Worm (Caenorhabditis elegans) whole organism, young adult: ENCODE data around the gene F43G6.17.

ENCODE experiments used
- B0336.3 ChIP-seq: fragments of 200-800 bp; sonication (Bioruptor generic); IDR thresholded peaks from 2 replicates; pipeline ENCODE4 v1.3.6; 2022; ENCODE audit warnings: missing genetic modification characterization, missing compliant biosample characterization
- D2030.7 ChIP-seq: fragments of 200-800 bp; sonication (Bioruptor generic); IDR thresholded peaks from 2 replicates; pipeline ENCODE4 v1.3.6; 2022; ENCODE audit warnings: missing genetic modification reagents, missing genetic modification characterization, missing compliant biosample characterization
- F33H1.4 ChIP-seq: fragments of 200-800 bp; sonication (Bioruptor generic); IDR thresholded peaks from 2 replicates; pipeline ENCODE4 v1.3.6; 2022; ENCODE audit warnings: missing genetic modification reagents, missing genetic modification characterization, missing compliant biosample characterization
- F52B5.7 ChIP-seq: sonication (generic microtip); optimal IDR thresholded peaks from 2 replicates; lab custom pipeline; 2016; ENCODE audit warnings: mild to moderate bottlenecking, missing genetic modification characterization, missing compliant biosample characterization
- K12H6.12 ChIP-seq: fragments of 200-800 bp; sonication (Bioruptor generic); optimal IDR thresholded peaks from 2 replicates; lab custom pipeline; 2018; ENCODE audit warnings: mild to moderate bottlenecking, missing genetic modification characterization, missing compliant biosample characterization
- Y53G8AR.9 ChIP-seq: fragments of 200-800 bp; sonication (Bioruptor generic); conservative IDR thresholded peaks from 2 replicates; pipeline ENCODE4 v1.3.6; 2022; ENCODE audit warnings: missing genetic modification reagents, missing genetic modification characterization, missing compliant biosample characterization
- Y67H2A.10 ChIP-seq: fragments of 200-800 bp; sonication (Bioruptor generic); conservative IDR thresholded peaks from 2 replicates; pipeline ENCODE4 v1.3.6; 2022; ENCODE audit warnings: missing genetic modification reagents, missing genetic modification characterization, missing compliant biosample characterization
- Y79H2A.3 ChIP-seq: fragments of 200-800 bp; sonication (Bioruptor generic); conservative IDR thresholded peaks from 2 replicates; pipeline ENCODE4 v1.3.6; 2022; ENCODE audit warnings: missing genetic modification reagents, missing genetic modification characterization, missing compliant biosample characterization
- bed-1 ChIP-seq: fragments of 200-800 bp; sonication (Bioruptor generic); IDR thresholded peaks from 2 replicates; pipeline ENCODE4 v1.3.6; 2022; ENCODE audit warnings: missing genetic modification reagents, missing genetic modification characterization, missing compliant biosample characterization
- bed-2 ChIP-seq: fragments of 200-800 bp; sonication (Bioruptor generic); IDR thresholded peaks from 2 replicates; pipeline ENCODE4 v1.3.6; 2022; ENCODE audit warnings: missing genetic modification reagents, missing genetic modification characterization, missing compliant biosample characterization
- ceh-58 ChIP-seq: fragments of 200-800 bp; sonication (Bioruptor generic); IDR thresholded peaks from 2 replicates; pipeline ENCODE4 v1.3.6; 2022; ENCODE audit warnings: missing genetic modification characterization, missing compliant biosample characterization
- ceh-91 ChIP-seq: fragments of 200-800 bp; sonication (Bioruptor generic); IDR thresholded peaks from 2 replicates; pipeline ENCODE4 v1.3.6; 2022; ENCODE audit warnings: missing genetic modification reagents, missing genetic modification characterization, missing compliant biosample characterization
- die-1 ChIP-seq: sonication (generic microtip); optimal IDR thresholded peaks from 2 replicates; lab custom pipeline; 2016; ENCODE audit warnings: missing genotype, mild to moderate bottlenecking, missing genetic modification characterization, missing compliant biosample characterization
- dox-1 ChIP-seq: fragments of 200-800 bp; sonication (Bioruptor generic); IDR thresholded peaks from 2 replicates; pipeline ENCODE4 v1.3.6; 2022; ENCODE audit warnings: missing genetic modification reagents, missing genetic modification characterization, missing compliant biosample characterization
- dpl-1 ChIP-seq: fragments of 150-350 bp; optimal IDR thresholded peaks from 2 replicates; lab custom pipeline; 2014; ENCODE audit warnings: missing biosample characterization, missing genetic modification reagents, missing genetic modification characterization
- efl-1 ChIP-seq: fragments of 150-350 bp; optimal IDR thresholded peaks from 2 replicates; lab custom pipeline; 2014; ENCODE audit warnings: missing biosample characterization, missing genetic modification reagents, missing genetic modification characterization
- ekl-4 ChIP-seq: fragments of 200-800 bp; sonication (Bioruptor generic); IDR thresholded peaks from 2 replicates; pipeline ENCODE4 v1.3.6; 2022; ENCODE audit warnings: missing genetic modification reagents, missing genetic modification characterization, missing compliant biosample characterization
- fkh-3 ChIP-seq: sonication (generic microtip); optimal IDR thresholded peaks from 2 replicates; lab custom pipeline; 2016; ENCODE audit warnings: mild to moderate bottlenecking, missing genetic modification characterization, missing compliant biosample characterization
- hlh-12 ChIP-seq: sonication (generic microtip); optimal IDR thresholded peaks from 2 replicates; lab custom pipeline; 2016; ENCODE audit warnings: missing genetic modification characterization, missing compliant biosample characterization
- hmg-1.2 ChIP-seq: fragments of 200-800 bp; sonication (Bioruptor generic); IDR thresholded peaks from 2 replicates; pipeline ENCODE4 v1.3.6; 2022; ENCODE audit warnings: missing genetic modification reagents, missing genetic modification characterization, missing compliant biosample characterization
- lag-1 ChIP-seq: fragments of 200-800 bp; sonication (Bioruptor generic); IDR thresholded peaks from 2 replicates; pipeline ENCODE4 v1.3.6; 2022; ENCODE audit warnings: missing genetic modification reagents, missing genetic modification characterization, missing compliant biosample characterization
- let-526 ChIP-seq: fragments of 200-800 bp; sonication (Bioruptor generic); IDR thresholded peaks from 2 replicates; pipeline ENCODE4 v1.3.6; 2022; ENCODE audit warnings: missing genetic modification reagents, missing genetic modification characterization, missing compliant biosample characterization
- let-607 ChIP-seq, 2 experiments: fragments of 200-800 bp in 1 of 2; sonication (Bioruptor generic) in 1 of 2; sonication (generic microtip) in 1 of 2; optimal IDR thresholded peaks; 2 replicates each; lab custom pipeline; 2016 to 2018; ENCODE audit warnings: mild to moderate bottlenecking in 2 of 2, missing compliant biosample characterization in 2 of 2, missing genetic modification characterization in 2 of 2, moderate library complexity in 2 of 2, missing genotype in 1 of 2
- lin-26 ChIP-seq: fragments of 200-800 bp; sonication (Bioruptor generic); IDR thresholded peaks from 2 replicates; pipeline ENCODE4 v1.3.6; 2022; ENCODE audit warnings: missing genetic modification reagents, missing genetic modification characterization, missing compliant biosample characterization
- lin-35 ChIP-seq, 3 experiments: fragments of 150-350 bp in 2 of 3; sonication (generic microtip) in 1 of 3; optimal IDR thresholded peaks; 2 replicates each; lab custom pipeline; 2014 to 2018; ENCODE audit warnings: missing biosample characterization in 3 of 3, missing genetic modification characterization in 3 of 3, missing genetic modification reagents in 3 of 3
- lsl-1 ChIP-seq: fragments of 200-800 bp; sonication (Bioruptor generic); optimal IDR thresholded peaks from 2 replicates; lab custom pipeline; 2018; ENCODE audit warnings: mild to moderate bottlenecking, missing genetic modification characterization, moderate library complexity, missing compliant biosample characterization
- lsy-27 ChIP-seq: sonication (generic microtip); optimal IDR thresholded peaks from 2 replicates; lab custom pipeline; 2017; ENCODE audit warnings: missing genetic modification characterization, mild to moderate bottlenecking, missing compliant biosample characterization, antibody characterized with exemption, missing genotype, borderline replicate concordance; ENCODE audit not compliant: insufficient read depth
- madf-3 ChIP-seq: fragments of 200-800 bp; sonication (Bioruptor generic); IDR thresholded peaks from 2 replicates; pipeline ENCODE4 v1.3.6; 2022; ENCODE audit warnings: missing genetic modification reagents, missing genetic modification characterization, missing compliant biosample characterization
- madf-6 ChIP-seq: fragments of 200-800 bp; sonication (Bioruptor generic); IDR thresholded peaks from 2 replicates; pipeline ENCODE4 v1.3.6; 2022; ENCODE audit warnings: missing genetic modification reagents, missing genetic modification characterization, missing compliant biosample characterization
- madf-8 ChIP-seq: fragments of 200-800 bp; sonication (Bioruptor generic); conservative IDR thresholded peaks from 2 replicates; pipeline ENCODE4 v1.3.6; 2022; ENCODE audit warnings: missing genetic modification reagents, missing genetic modification characterization, missing compliant biosample characterization
- nhr-27 ChIP-seq: fragments of 200-800 bp; sonication (Bioruptor generic); optimal IDR thresholded peaks from 2 replicates; lab custom pipeline; 2018; ENCODE audit warnings: mild to moderate bottlenecking, missing genetic modification characterization, moderate library complexity, missing compliant biosample characterization
- nhr-90 ChIP-seq: sonication (generic microtip); optimal IDR thresholded peaks from 2 replicates; lab custom pipeline; 2016; ENCODE audit warnings: missing genotype, mild to moderate bottlenecking, missing genetic modification characterization, missing compliant biosample characterization
- pbrm-1 ChIP-seq: fragments of 200-800 bp; sonication (Bioruptor generic); IDR thresholded peaks from 2 replicates; pipeline ENCODE4 v1.3.6; 2022; ENCODE audit warnings: missing genetic modification reagents, missing genetic modification characterization, missing compliant biosample characterization
- pha-4 ChIP-seq: fragments of 150-350 bp; sonication (generic microtip); optimal IDR thresholded peaks from 2 replicates; lab custom pipeline; 2014; ENCODE audit warnings: missing biosample characterization, missing genetic modification reagents, missing genetic modification characterization
- sea-2 ChIP-seq: fragments of 200-800 bp; sonication (Bioruptor generic); IDR thresholded peaks from 2 replicates; pipeline ENCODE4 v1.3.6; 2022; ENCODE audit warnings: missing genetic modification characterization, missing compliant biosample characterization
- tbp1 ChIP-seq: fragments of 200-800 bp; sonication (Bioruptor generic); optimal IDR thresholded peaks from 2 replicates; lab custom pipeline; 2018; ENCODE audit warnings: mild to moderate bottlenecking, missing genetic modification characterization, missing compliant biosample characterization
- xnd-1 ChIP-seq: sonication (generic microtip); optimal IDR thresholded peaks from 2 replicates; lab custom pipeline; 2016; ENCODE audit warnings: missing genotype, missing genetic modification reagents, missing genetic modification characterization, missing compliant biosample characterization
- zfh-2 ChIP-seq: fragments of 200-800 bp; sonication (Bioruptor generic); conservative IDR thresholded peaks from 2 replicates; pipeline ENCODE4 v1.3.6; 2022; ENCODE audit warnings: missing genetic modification reagents, missing genetic modification characterization, missing compliant biosample characterization
- ztf-25 ChIP-seq: fragments of 200-800 bp; sonication (Bioruptor generic); IDR thresholded peaks from 2 replicates; pipeline ENCODE4 v1.3.6; 2022; ENCODE audit warnings: missing genetic modification reagents, missing genetic modification characterization, missing compliant biosample characterization
- ztf-28 ChIP-seq: fragments of 200-800 bp; sonication (Bioruptor generic); IDR thresholded peaks from 2 replicates; pipeline ENCODE4 v1.3.6; 2022; ENCODE audit warnings: missing genetic modification reagents, missing genetic modification characterization, missing compliant biosample characterization
- ztf-6 ChIP-seq: fragments of 200-800 bp; sonication (Bioruptor generic); IDR thresholded peaks from 2 replicates; pipeline ENCODE4 v1.3.6; 2022; ENCODE audit warnings: missing genetic modification reagents, missing genetic modification characterization, missing compliant biosample characterization

Gene F43G6.17

DNA sequence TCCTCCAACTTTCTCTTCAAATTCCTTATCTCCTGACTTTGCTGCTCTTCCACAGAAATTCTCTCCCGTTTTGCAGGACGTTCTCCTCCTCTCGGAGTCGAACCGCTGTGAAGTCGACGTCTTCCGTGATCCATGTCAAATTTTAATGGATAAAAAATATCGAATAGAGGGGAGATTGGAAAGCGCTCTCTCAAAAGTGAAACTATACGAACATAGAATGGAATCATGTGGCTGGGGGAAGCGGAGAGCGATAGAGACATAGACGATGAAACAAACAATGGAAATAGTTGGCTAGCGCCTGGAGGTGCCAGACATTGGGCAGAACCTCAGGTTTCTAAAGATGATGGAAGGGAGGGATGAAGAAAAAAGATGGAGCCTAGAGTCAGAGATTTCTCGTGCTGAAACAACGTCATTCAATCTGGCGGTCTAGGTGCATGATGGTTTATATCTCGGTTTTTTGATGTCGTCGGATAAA lies 11.4 kb downstream of the F43G6.17 start, which contains the start of gene F43G6.8 (continued):
- TF ChIP-seq K12H6.12 (tag; lab: Kevin White, UChicago) = peak; percentile 29
- TF ChIP-seq lsy-27 (tag; lab: Kevin White, UChicago) = no peak
- TF ChIP-seq, all 124 proteins: peak for 11

DNA sequence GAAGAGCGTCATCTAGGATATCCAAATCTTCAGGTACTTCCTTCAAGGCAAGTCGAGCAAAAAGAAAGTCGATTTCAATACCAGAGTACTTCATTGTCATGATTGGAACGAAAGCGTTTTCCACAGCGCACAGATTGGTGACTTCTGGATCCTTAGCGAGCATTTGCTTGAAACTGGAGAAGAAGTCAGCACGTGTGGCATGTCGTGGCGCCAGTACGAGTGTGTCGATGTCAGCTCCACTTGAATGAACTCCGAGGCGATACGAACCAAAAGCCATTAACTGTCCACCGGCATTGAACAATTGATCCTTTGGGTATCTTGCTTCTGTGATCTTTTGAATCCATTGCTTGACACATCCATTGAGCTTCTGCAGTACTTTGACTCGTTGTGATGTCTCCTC lies 13.5 kb downstream of the F43G6.17 start:
- TF ChIP-seq lag-1 (GFP tag; lab: Robert Waterston, UW) = no peak
- no peak for TF ChIP-seq die-1
- TF ChIP-seq F52B5.7 (tag; lab: Kevin White, UChicago) = no peak
- no peak for TF ChIP-seq ztf-28 (GFP tag; lab: Robert Waterston, UW)
- no peak for TF ChIP-seq tbp1 (GFP tag; lab: Kevin White, UChicago)
- TF ChIP-seq nhr-90 (tag; lab: Kevin White, UChicago) = no peak
- TF ChIP-seq let-526 = no peak
- no peak for TF ChIP-seq nhr-27 (tag; lab: Kevin White, UChicago)

DNA sequence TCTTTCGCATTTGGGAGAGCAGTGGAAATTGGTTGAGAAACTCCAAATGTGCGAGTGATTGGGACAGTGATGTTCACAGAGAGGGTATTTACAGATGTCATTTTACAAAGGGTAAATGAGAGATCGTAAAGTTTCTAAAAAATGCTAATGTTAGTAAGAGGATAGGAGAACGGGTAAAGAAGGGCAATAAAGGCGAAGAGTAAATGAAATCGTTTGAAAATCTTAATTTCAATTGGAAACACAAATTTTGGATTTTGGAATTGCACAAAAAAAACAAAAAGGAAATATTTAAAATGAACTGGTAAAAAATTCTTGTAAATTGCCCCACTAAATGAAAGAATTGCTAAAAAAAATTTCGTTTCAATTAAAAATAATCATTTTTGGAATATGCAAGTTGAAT lies 13.9 kb downstream of the F43G6.17 start, which contains the start of gene pap-3:
Gene pap-3 (minus strand): TSS at position 101 of the 400 bp plus-strand sequence.
- TF ChIP-seq Y53G8AR.9 = no peak
- TF ChIP-seq zfh-2 (GFP tag; lab: Robert Waterston, UW) = no peak
- TF ChIP-seq ztf-6 = no peak
- TF ChIP-seq bed-2 (GFP tag; lab: Robert Waterston, UW) = no peak
- no peak for TF ChIP-seq madf-8 (GFP tag; lab: Robert Waterston, UW)
- no peak for TF ChIP-seq bed-1
- no peak for TF ChIP-seq ceh-58
- no peak for TF ChIP-seq madf-3 (GFP tag; lab: Robert Waterston, UW)
- TF ChIP-seq B0336.3 = no peak
- no peak for TF ChIP-seq fkh-3 (tag; lab: Kevin White, UChicago)
- no peak for TF ChIP-seq lin-26 (GFP tag; lab: Robert Waterston, UW)
- no peak for TF ChIP-seq Y79H2A.3 (GFP tag; lab: Robert Waterston, UW)
- TF ChIP-seq pbrm-1 (GFP tag; lab: Robert Waterston, UW) = no peak
- TF ChIP-seq Y67H2A.10 (GFP tag; lab: Robert Waterston, UW) = no peak
- TF ChIP-seq let-607 (tag; optimal IDR thresholded peaks at IDR 0.05; lab: Kevin White, UChicago) = no peak

DNA sequence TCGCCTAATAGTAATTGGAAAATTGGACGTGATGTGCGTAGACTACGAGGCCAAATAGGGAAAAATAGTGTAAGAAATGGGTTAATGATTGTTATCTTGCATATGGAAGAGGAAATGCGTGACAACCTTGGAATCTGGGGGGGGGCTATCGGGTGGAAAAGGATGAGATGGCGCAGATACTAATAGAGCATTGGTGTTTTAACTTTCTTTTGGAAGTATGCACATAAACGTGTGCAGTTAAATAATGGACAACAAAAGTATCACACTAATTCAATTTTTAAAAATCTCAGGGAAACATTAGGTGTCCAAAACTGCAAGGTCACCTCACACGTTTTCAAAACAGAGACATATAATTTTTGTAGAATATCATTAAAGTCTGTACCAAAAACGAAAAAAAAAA lies 17.3 kb downstream of the F43G6.17 start, which contains the start of gene Y6D1A.2:
Gene Y6D1A.2 (minus strand): TSS at position 101 of the 400 bp plus-strand sequence.
- TF ChIP-seq ztf-25 (GFP tag; lab: Robert Waterston, UW) (no peak), hlh-12 (tag; lab: Kevin White, UChicago) (no peak)

DNA sequence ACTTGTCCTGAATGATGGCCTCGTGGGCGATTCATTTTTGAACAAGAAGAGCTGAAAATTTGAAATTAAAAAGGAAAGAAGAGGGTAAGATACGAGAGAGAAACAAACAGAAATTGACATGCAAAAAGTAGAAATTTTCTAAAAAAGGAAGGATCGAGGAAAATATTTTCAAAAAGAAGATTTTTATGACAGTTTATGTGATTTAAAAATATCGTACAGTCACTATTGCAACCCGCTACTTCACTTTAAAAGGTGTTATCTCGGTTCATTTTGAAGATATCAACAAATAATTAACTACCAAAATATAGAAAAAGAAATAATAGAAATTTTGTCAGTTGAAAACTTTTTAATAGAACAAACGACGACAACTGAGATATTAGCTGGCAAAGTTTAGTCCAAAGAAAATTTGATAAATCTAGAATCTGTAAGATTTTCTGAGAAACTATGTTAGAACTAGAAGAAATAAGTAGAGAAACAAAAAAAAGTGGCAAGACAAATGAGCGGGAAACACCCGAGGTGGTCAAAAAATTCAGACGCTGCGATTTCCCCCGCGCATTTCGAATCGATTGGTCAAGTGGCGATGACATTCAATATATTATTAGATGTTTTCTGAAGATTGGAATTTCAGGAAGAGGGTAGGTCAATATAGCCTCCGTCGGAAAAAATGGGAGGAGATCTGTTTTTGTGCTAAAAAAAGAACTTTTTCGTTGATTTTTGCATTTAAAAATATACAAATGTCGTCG lies 21.2 kb downstream of the F43G6.17 start, which contains the start of gene Y6D1A.1:
Gene Y6D1A.1 (minus strand): TSS at position 51 of the 743 bp plus-strand sequence.
- TF ChIP-seq F33H1.4 (GFP tag; lab: Robert Waterston, UW) (peak; percentile 59; the same call in 1 of the 2 replicates), sea-2 (GFP tag; lab: Robert Waterston, UW) (no peak), D2030.7 (GFP tag; lab: Robert Waterston, UW) (peak; percentile 50; the same call in 1 of the 2 replicates), pha-4 (no peak), lsl-1 (GFP tag; lab: Kevin White, UChicago) (peak; percentile 55), efl-1 (GFP tag; lab: Kevin White, UChicago) (peak; percentile 90), dpl-1 (GFP tag; lab: Kevin White, UChicago) (peak; percentile 43), hlh-12 (tag; lab: Kevin White, UChicago) (no peak), hmg-1.2 (GFP tag; lab: Robert Waterston, UW) (peak; percentile 28; the same call in 1 of the 2 replicates), ceh-91 (GFP tag; lab: Robert Waterston, UW) (peak; percentile 68), lin-35 (GFP tag; optimal IDR thresholded peaks at IDR 0.05; lab: Kevin White, UChicago) (peak in 1 of 3 experiments; percentile 4), dox-1 (peak; percentile 17; the same call in 1 of the 2 replicates), ekl-4 (GFP tag; lab: Robert Waterston, UW) (0 out of 2 replicates have a peak, but pooled peaks have one; percentile 33), die-1 (no peak), madf-6 (GFP tag; lab: Robert Waterston, UW) (peak; percentile 95), xnd-1 (tag; lab: Kevin White, UChicago) (peak; percentile 59), madf-3 (GFP tag; lab: Robert Waterston, UW) (peak; percentile 59; the same call in 1 of the 2 replicates)
